Fruit fly (Drosophila melanogaster) whole organism, embryonic: ENCODE data around the gene armi.

ENCODE experiments used
- Abd-B ChIP-seq: fragments of 200-800 bp; sonication (Bioruptor generic); optimal IDR thresholded peaks from 2 replicates; lab custom pipeline; 2018; ENCODE audit warnings: missing biosample characterization, mild to moderate bottlenecking, missing genetic modification characterization, moderate library complexity
- Asciz ChIP-seq: fragments of 200-800 bp; sonication (Bioruptor generic); optimal IDR thresholded peaks from 2 replicates; lab custom pipeline; 2017; ENCODE audit warnings: missing biosample characterization, mild to moderate bottlenecking, missing genetic modification characterization, missing genetic modification reagents
- Atf-2 ChIP-seq: fragments of 200-800 bp; sonication (Bioruptor generic); optimal IDR thresholded peaks from 2 replicates; lab custom pipeline; 2016; ENCODE audit warnings: missing biosample characterization, missing genetic modification characterization
- Atf6 ChIP-seq: fragments of 200-800 bp; sonication (Bioruptor generic); IDR thresholded peaks from 2 replicates; pipeline ENCODE4 v1.3.6; 2022; ENCODE audit warnings: missing biosample characterization, missing genetic modification characterization
- B-H1 ChIP-seq: fragments of 200-800 bp; sonication (Bioruptor generic); IDR thresholded peaks from 3 replicates; pipeline ENCODE4 v1.3.6; 2022; ENCODE audit warnings: missing biosample characterization, missing genetic modification characterization
- CG10431 ChIP-seq: fragments of 200-800 bp; sonication (Bioruptor generic); optimal IDR thresholded peaks from 3 replicates; lab custom pipeline; 2018; ENCODE audit warnings: missing biosample characterization, mild to moderate bottlenecking, missing genetic modification characterization
- CG10565 ChIP-seq: fragments of 200-800 bp; sonication (Bioruptor generic); optimal IDR thresholded peaks from 3 replicates; lab custom pipeline; 2016; ENCODE audit warnings: missing biosample characterization, mild to moderate bottlenecking, missing genetic modification characterization
- CG11247 ChIP-seq: fragments of 200-800 bp; sonication (Bioruptor generic); IDR thresholded peaks from 2 replicates; pipeline ENCODE4 v1.3.6; 2022; ENCODE audit warnings: missing biosample characterization, missing genetic modification characterization
- CG11504 ChIP-seq: fragments of 200-800 bp; sonication (Bioruptor generic); optimal IDR thresholded peaks from 3 replicates; lab custom pipeline; 2019; ENCODE audit warnings: missing biosample characterization, mild to moderate bottlenecking, missing genetic modification characterization, moderate library complexity
- CG17612 ChIP-seq: fragments of 200-800 bp; sonication (Bioruptor generic); IDR thresholded peaks from 2 replicates; pipeline ENCODE4 v1.3.6; 2022; ENCODE audit warnings: missing biosample characterization, missing genetic modification characterization
- CG3281 ChIP-seq: fragments of 200-800 bp; sonication (Bioruptor generic); optimal IDR thresholded peaks from 3 replicates; lab custom pipeline; 2017; ENCODE audit warnings: missing biosample characterization, mild to moderate bottlenecking, missing genetic modification characterization
- CG3847 ChIP-seq: fragments of 200-800 bp; sonication (Bioruptor generic); IDR thresholded peaks from 2 replicates; pipeline ENCODE4 v1.3.6; 2022; ENCODE audit warnings: missing biosample characterization, missing genetic modification characterization
- CG4820 ChIP-seq: fragments of 200-800 bp; sonication (Bioruptor generic); optimal IDR thresholded peaks from 3 replicates; lab custom pipeline; 2016; ENCODE audit warnings: missing biosample characterization, missing genetic modification characterization
- CG6272 ChIP-seq: fragments of 200-800 bp; sonication (Bioruptor generic); IDR thresholded peaks from 2 replicates; pipeline ENCODE4 v1.3.6; 2022; ENCODE audit warnings: missing biosample characterization, missing genetic modification characterization
- CG6683 ChIP-seq: fragments of 200-800 bp; sonication (Bioruptor generic); optimal IDR thresholded peaks from 2 replicates; lab custom pipeline; 2017; ENCODE audit warnings: missing biosample characterization, mild to moderate bottlenecking, missing genetic modification characterization, missing genetic modification reagents
- CG7556 ChIP-seq: fragments of 200-800 bp; sonication (Bioruptor generic); optimal IDR thresholded peaks from 2 replicates; lab custom pipeline; 2017; ENCODE audit warnings: missing biosample characterization, mild to moderate bottlenecking, missing genetic modification characterization
- CG8359 ChIP-seq: fragments of 200-800 bp; sonication (Bioruptor generic); optimal IDR thresholded peaks from 2 replicates; lab custom pipeline; 2017; ENCODE audit warnings: missing biosample characterization, mild to moderate bottlenecking, missing genetic modification characterization, borderline replicate concordance
- CG9932 ChIP-seq: fragments of 200-800 bp; sonication (Bioruptor generic); IDR thresholded peaks from 2 replicates; pipeline ENCODE4 v1.3.6; 2022; ENCODE audit warnings: missing biosample characterization, missing genetic modification characterization
- Drgx ChIP-seq: fragments of 200-800 bp; sonication (Bioruptor generic); IDR thresholded peaks from 2 replicates; pipeline ENCODE4 v1.3.6; 2022; ENCODE audit warnings: missing biosample characterization, missing genetic modification characterization
- Eip74EF ChIP-seq, 2 experiments: fragments of 200-800 bp in 1 of 2; fragments of >200 bp in 1 of 2; sonication (Bioruptor generic) in 1 of 2; optimal IDR thresholded peaks; 2 replicates each; lab custom pipeline; 2017 to 2019; ENCODE audit warnings: missing biosample characterization in 2 of 2, missing genetic modification characterization in 2 of 2, mild to moderate bottlenecking in 1 of 2, moderate library complexity in 1 of 2
- Gug ChIP-seq: fragments of 200-800 bp; sonication (Bioruptor generic); IDR thresholded peaks from 4 replicates; pipeline ENCODE4 v1.3.6; 2022; ENCODE audit warnings: missing biosample characterization, missing genetic modification characterization
- HLH4C ChIP-seq: fragments of 200-800 bp; sonication (Bioruptor generic); IDR thresholded peaks from 3 replicates; pipeline ENCODE4 v1.3.6; 2022; ENCODE audit warnings: missing biosample characterization, missing genetic modification characterization; ENCODE audit not compliant: partially characterized antibody
- HmgD ChIP-seq: fragments of 200-800 bp; sonication (Bioruptor generic); optimal IDR thresholded peaks from 3 replicates; lab custom pipeline; 2016; ENCODE audit warnings: missing biosample characterization, missing genetic modification characterization
- Hmr ChIP-seq: fragments of 200-800 bp; sonication (Bioruptor generic); optimal IDR thresholded peaks from 3 replicates; lab custom pipeline; 2017; ENCODE audit warnings: mild to moderate bottlenecking, missing biosample characterization, missing genetic modification reagents, missing genetic modification characterization
- Nf-YB ChIP-seq: fragments of 200-800 bp; sonication (Bioruptor generic); optimal IDR thresholded peaks from 3 replicates; lab custom pipeline; 2019; ENCODE audit warnings: missing biosample characterization, mild to moderate bottlenecking, missing genetic modification characterization, moderate library complexity
- NfI ChIP-seq: fragments of 200-800 bp; sonication (Bioruptor generic); optimal IDR thresholded peaks from 3 replicates; lab custom pipeline; 2018; ENCODE audit warnings: missing biosample characterization, mild to moderate bottlenecking, missing genetic modification characterization, moderate library complexity
- PHDP ChIP-seq: fragments of 200-800 bp; sonication (Bioruptor generic); optimal IDR thresholded peaks from 3 replicates; lab custom pipeline; 2018; ENCODE audit warnings: missing biosample characterization, mild to moderate bottlenecking, missing genetic modification characterization, moderate library complexity
- Sry-β ChIP-seq: fragments of 200-800 bp; sonication (Bioruptor generic); optimal IDR thresholded peaks from 2 replicates; lab custom pipeline; 2018; ENCODE audit warnings: missing biosample characterization, mild to moderate bottlenecking, missing genetic modification characterization, moderate library complexity
- Sry-δ ChIP-seq: fragments of 200-800 bp; sonication (Bioruptor generic); optimal IDR thresholded peaks from 2 replicates; lab custom pipeline; 2016; ENCODE audit warnings: missing biosample characterization, missing genetic modification characterization
- TFAM ChIP-seq: fragments of 200-800 bp; sonication (Bioruptor generic); optimal IDR thresholded peaks from 2 replicates; lab custom pipeline; 2017; ENCODE audit warnings: missing biosample characterization, missing genetic modification characterization, inconsistent platforms
- chn ChIP-seq: fragments of 200-800 bp; sonication (Bioruptor generic); optimal IDR thresholded peaks from 2 replicates; lab custom pipeline; 2016; ENCODE audit warnings: missing biosample characterization, missing genetic modification characterization
- dan ChIP-seq: fragments of 200-800 bp; sonication (Bioruptor generic); IDR thresholded peaks from 2 replicates; pipeline ENCODE4 v1.3.6; 2022; ENCODE audit warnings: missing biosample characterization, missing genetic modification characterization
- dimm ChIP-seq: fragments of 200-800 bp; sonication (Bioruptor generic); IDR thresholded peaks from 2 replicates; pipeline ENCODE4 v1.3.6; 2022; ENCODE audit warnings: missing biosample characterization, missing genetic modification characterization
- dysf ChIP-seq: fragments of 200-800 bp; sonication (Bioruptor generic); IDR thresholded peaks from 3 replicates; pipeline ENCODE4 v1.3.6; 2022; ENCODE audit warnings: missing biosample characterization, missing genetic modification characterization
- ems ChIP-seq: fragments of 200-800 bp; sonication (Bioruptor generic); optimal IDR thresholded peaks from 3 replicates; lab custom pipeline; 2016; ENCODE audit warnings: missing biosample characterization, missing genetic modification characterization
- fd102C ChIP-seq: fragments of 200-800 bp; sonication (Bioruptor generic); optimal IDR thresholded peaks from 2 replicates; lab custom pipeline; 2018; ENCODE audit warnings: missing biosample characterization, mild to moderate bottlenecking, missing genetic modification characterization, moderate library complexity
- gce ChIP-seq: fragments of 200-800 bp; sonication (Bioruptor generic); IDR thresholded peaks from 3 replicates; pipeline ENCODE4 v1.3.6; 2022; ENCODE audit warnings: missing biosample characterization, missing genetic modification characterization
- gfzf ChIP-seq: fragments of 200-800 bp; sonication (Bioruptor generic); optimal IDR thresholded peaks from 2 replicates; lab custom pipeline; 2016; ENCODE audit warnings: missing biosample characterization, mild to moderate bottlenecking, missing genetic modification characterization, moderate library complexity
- gt ChIP-seq: fragments of 200-800 bp; sonication (Bioruptor generic); IDR thresholded peaks from 2 replicates; pipeline ENCODE4 v1.3.6; 2022; ENCODE audit warnings: missing biosample characterization, missing genetic modification characterization
- h ChIP-seq: fragments of >200 bp; optimal IDR thresholded peaks from 2 replicates; lab custom pipeline; 2017
- jigr1 ChIP-seq: fragments of 200-800 bp; sonication (Bioruptor generic); IDR thresholded peaks from 3 replicates; pipeline ENCODE4 v1.3.6; 2022; ENCODE audit warnings: missing biosample characterization, missing genetic modification characterization
- kah ChIP-seq: fragments of 200-800 bp; sonication (Bioruptor generic); optimal IDR thresholded peaks from 2 replicates; lab custom pipeline; 2018; ENCODE audit warnings: missing biosample characterization, mild to moderate bottlenecking, missing genetic modification characterization
- lilli ChIP-seq: fragments of 200-800 bp; sonication (Bioruptor generic); optimal IDR thresholded peaks from 3 replicates; lab custom pipeline; 2016; ENCODE audit warnings: missing biosample characterization, missing genetic modification characterization
- mam ChIP-seq: fragments of 200-800 bp; sonication (Bioruptor generic); optimal IDR thresholded peaks from 3 replicates; lab custom pipeline; 2016; ENCODE audit warnings: missing biosample characterization, missing genetic modification characterization
- mld ChIP-seq: fragments of 200-800 bp; sonication (Bioruptor generic); IDR thresholded peaks from 3 replicates; pipeline ENCODE4 v1.3.6; 2022; ENCODE audit warnings: missing biosample characterization, missing genetic modification characterization; ENCODE audit not compliant: partially characterized antibody
- odd ChIP-seq: fragments of 200-800 bp; sonication (Bioruptor generic); optimal IDR thresholded peaks from 2 replicates; lab custom pipeline; 2017; ENCODE audit warnings: missing biosample characterization, mild to moderate bottlenecking, missing genetic modification characterization
- pb ChIP-seq: fragments of 200-800 bp; sonication (Bioruptor generic); optimal IDR thresholded peaks from 3 replicates; lab custom pipeline; 2016; ENCODE audit warnings: missing biosample characterization, missing genetic modification characterization
- ro ChIP-seq: fragments of 200-800 bp; sonication (Bioruptor generic); IDR thresholded peaks from 2 replicates; pipeline ENCODE4 v1.3.6; 2022; ENCODE audit warnings: missing biosample characterization, missing genetic modification characterization
- slbo ChIP-seq: fragments of 200-800 bp; sonication (Bioruptor generic); IDR thresholded peaks from 2 replicates; pipeline ENCODE4 v1.3.6; 2022; ENCODE audit warnings: missing biosample characterization, missing genetic modification characterization
- sr ChIP-seq: fragments of 200-800 bp; sonication (Bioruptor generic); IDR thresholded peaks from 3 replicates; pipeline ENCODE4 v1.3.6; 2022; ENCODE audit warnings: missing biosample characterization, missing genetic modification characterization
- tna ChIP-seq: fragments of 200-800 bp; sonication (Bioruptor generic); IDR thresholded peaks from 2 replicates; pipeline ENCODE4 v1.3.6; 2022; ENCODE audit warnings: missing biosample characterization, missing genetic modification characterization; ENCODE audit not compliant: partially characterized antibody
- zfh2 ChIP-seq: fragments of 200-800 bp; sonication (Bioruptor generic); optimal IDR thresholded peaks from 2 replicates; lab custom pipeline; 2016; ENCODE audit warnings: missing biosample characterization, missing genetic modification characterization

Gene armi

DNA sequence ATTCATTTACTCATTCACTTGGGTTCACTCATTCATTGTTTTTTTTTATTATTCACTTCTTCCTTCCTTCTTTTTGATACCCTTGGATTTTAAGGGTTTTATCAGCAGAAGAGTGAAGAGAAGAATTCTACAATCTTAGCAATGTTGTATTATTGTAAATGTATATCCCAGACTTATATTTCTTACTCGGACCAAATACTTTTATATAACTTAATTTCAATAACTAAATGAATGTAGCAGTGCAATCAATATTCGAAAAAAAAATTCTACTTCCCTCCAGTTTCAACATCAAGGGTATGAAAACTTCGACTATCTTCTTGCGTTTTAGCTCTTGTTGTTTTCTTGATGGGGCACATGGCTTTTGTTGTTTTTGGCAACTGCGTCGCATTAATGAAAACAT is 10.7 kb upstream of the armi start (continued):
- TF ChIP-seq CG7556 (GFP tag; lab: Kevin White, UChicago) (peak; percentile 54), dimm (GFP tag; lab: Robert Waterston, UW) (no peak), B-H1 (no peak), CG11247 (no peak), odd (GFP tag; lab: Kevin White, UChicago) (no peak), Gug (no peak), dysf (GFP tag; lab: Robert Waterston, UW) (peak; percentile 44; the same call in 1 of the 3 replicates), jigr1 (GFP tag; lab: Robert Waterston, UW) (no peak), CG3281 (GFP tag; lab: Kevin White, UChicago) (peak; percentile 16), HLH4C (no peak), Asciz (GFP tag; lab: Kevin White, UChicago) (no peak), CG8359 (GFP tag; lab: Kevin White, UChicago) (no peak), Abd-B (GFP tag; lab: Kevin White, UChicago) (peak; percentile 36), CG17612 (no peak), fd102C (no peak), Drgx (GFP tag; lab: Robert Waterston, UW) (no peak), zfh2 (no peak), NfI (GFP tag; lab: Kevin White, UChicago) (peak; percentile 24), Sry-β (GFP tag; lab: Kevin White, UChicago) (no peak), CG6683 (GFP tag; lab: Kevin White, UChicago) (no peak), kah (GFP tag; lab: Kevin White, UChicago) (no peak), tna (GFP tag; lab: Robert Waterston, UW) (no peak), slbo (GFP tag; lab: Robert Waterston, UW) (peak; percentile 67), Eip74EF (GFP tag; optimal IDR thresholded peaks at IDR 0.05; lab: Kevin White, UChicago) (peak in 1 of 2 experiments; percentile 57), Atf-2 (GFP tag; lab: Kevin White, UChicago) (peak; percentile 5), PHDP (tag; lab: Kevin White, UChicago) (peak; percentile 60), Nf-YB (GFP tag; lab: Kevin White, UChicago) (peak; percentile 1), CG10565 (no peak), CG3847 (GFP tag; lab: Robert Waterston, UW) (peak; percentile 27; the same call in 1 of the 2 replicates), Atf6 (GFP tag; lab: Robert Waterston, UW) (peak; percentile 47; the same call in 1 of the 2 replicates), CG9932 (GFP tag; lab: Robert Waterston, UW) (peak; percentile 46), gfzf (no peak), chn (GFP tag; lab: Kevin White, UChicago) (no peak), mam (GFP tag; lab: Kevin White, UChicago) (peak; percentile 42), gce (GFP tag; lab: Robert Waterston, UW) (no peak), pb (GFP tag; lab: Kevin White, UChicago) (no peak), lilli (GFP tag; lab: Kevin White, UChicago) (peak; percentile 46), CG10431 (GFP tag; lab: Kevin White, UChicago) (no peak), CG11504 (tag; lab: Kevin White, UChicago) (peak; percentile 42), Sry-δ (GFP tag; lab: Kevin White, UChicago) (no peak), CG6272 (GFP tag; lab: Robert Waterston, UW) (no peak), gt (GFP tag; lab: Robert Waterston, UW) (no peak), ro (no peak), sr (GFP tag; lab: Robert Waterston, UW) (no peak), ems (peak; percentile 19), CG4820 (GFP tag; lab: Kevin White, UChicago) (no peak), TFAM (no peak), mld (no peak), HmgD (GFP tag; lab: Kevin White, UChicago) (no peak), h (lab: Kevin White, UChicago) (no peak), dan (GFP tag; lab: Robert Waterston, UW) (no peak), Hmr (GFP tag; lab: Kevin White, UChicago) (peak; percentile 39)
